Worm (Caenorhabditis elegans) whole organism, L4 larva: ENCODE data around the gene rsf-1.

Source experiments
- ceh-32 ChIP-seq: sonication (generic microtip); optimal IDR thresholded peaks from 2 replicates; lab custom pipeline; 2016; ENCODE audit warnings: mild to moderate bottlenecking, missing genetic modification characterization, missing compliant biosample characterization; ENCODE audit not compliant: poor library complexity
- dmd-9 ChIP-seq: fragments of 200-800 bp; sonication (Bioruptor generic); IDR thresholded peaks from 2 replicates; pipeline ENCODE4 v1.3.6; 2022; ENCODE audit warnings: missing genetic modification reagents, missing genetic modification characterization, missing compliant biosample characterization
- unc-62 ChIP-seq, 3 experiments: fragments of 150-350 bp in 1 of 3; sonication (generic microtip); optimal IDR thresholded peaks in 2 of 3; peaks in 1 of 3; 1 replicate in 1 of 3; 2 replicates in 2 of 3; lab custom pipeline; 2014 to 2017; ENCODE audit warnings: missing biosample characterization in 3 of 3, missing genetic modification characterization in 3 of 3, missing genetic modification reagents in 3 of 3, missing genotype in 1 of 3

DNA sequence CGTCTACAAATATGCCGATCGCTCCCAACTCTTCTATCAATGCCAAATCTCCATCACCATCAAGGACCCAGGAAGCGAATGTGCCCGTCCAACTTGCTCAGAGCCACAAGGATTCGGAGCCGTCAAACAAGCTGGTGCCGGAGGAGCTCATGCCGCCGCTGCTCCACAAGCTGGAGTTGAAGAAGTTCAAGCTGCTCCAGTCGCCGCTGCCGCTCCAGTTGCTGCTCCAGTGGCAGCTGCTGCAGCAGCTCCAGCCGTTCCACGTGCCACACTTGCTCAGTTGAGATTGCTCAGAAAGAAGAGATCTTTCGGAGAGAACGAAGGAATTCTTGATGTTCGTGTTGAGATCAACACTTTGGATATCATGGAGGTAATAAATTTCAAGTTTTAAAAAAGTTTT, 35.4 kb upstream of the rsf-1 start:
- TF ChIP-seq unc-62 (GFP tag; optimal IDR thresholded peaks at IDR 0.05 in 1 of 2; lab: Kevin White, UChicago): no peak
- TF ChIP-seq unc-62 (tag; optimal IDR thresholded peaks at IDR 0.05; lab: Kevin White, UChicago): no peak
- no peak for TF ChIP-seq ceh-32 (tag; lab: Kevin White, UChicago)
- no peak for TF ChIP-seq dmd-9 (GFP tag; lab: Robert Waterston, UW)
